Fruit fly (Drosophila melanogaster): ENCODE results near the gene Hmgcr.

Hmgcr gene

dm6 chr3R:23722680-23723372 lies 10.3 kb upstream of the Hmgcr start, which contains the start of gene CG10365 (continued):
- no peak for TF ChIP-seq Elba2 (GFP tag; optimal IDR thresholded peaks at IDR 0.05)
- TF ChIP-seq gcm2 (GFP tag; optimal IDR thresholded peaks at IDR 0.05) = no peak
- TF ChIP-seq dpn (GFP tag; optimal IDR thresholded peaks at IDR 0.05) = peak in 1 of 2 experiments; percentile 86
- peak; percentile 81 for TF ChIP-seq scrt (GFP tag; optimal IDR thresholded peaks at IDR 0.05)
- TF ChIP-seq Atf6 (GFP tag; IDR thresholded peaks at IDR 0.05) = peak; percentile 94
- no peak for TF ChIP-seq CG12744 (GFP tag; optimal IDR thresholded peaks at IDR 0.05)
- TF ChIP-seq peb (GFP tag; IDR thresholded peaks at IDR 0.05) = peak; percentile 24; the same call in 1 of the 2 replicates
- no peak; the same call in 1 of the 2 replicates for TF ChIP-seq tna (GFP tag; IDR thresholded peaks at IDR 0.05; ENCODE audit: partially characterized antibody)
- TF ChIP-seq jumu (GFP tag; optimal IDR thresholded peaks at IDR 0.05) = no peak
- no peak for TF ChIP-seq twi (tag; optimal IDR thresholded peaks at IDR 0.05)
- TF ChIP-seq CG18619 (GFP tag; optimal IDR thresholded peaks at IDR 0.05) = peak; percentile 79
- TF ChIP-seq pb (GFP tag; optimal IDR thresholded peaks at IDR 0.05) = no peak
- TF ChIP-seq corto (GFP tag; optimal IDR thresholded peaks at IDR 0.05) = peak; percentile 33
- TF ChIP-seq Rx (GFP tag; IDR thresholded peaks at IDR 0.05) = no peak
- peak; percentile 67 for TF ChIP-seq seq (GFP tag; IDR thresholded peaks at IDR 0.05)
- TF ChIP-seq fru (optimal IDR thresholded peaks at IDR 0.05) = no peak
- no peak for TF ChIP-seq Opbp (GFP tag; IDR thresholded peaks at IDR 0.05; ENCODE audit: partially characterized antibody)
- peak; percentile 85 for TF ChIP-seq CG8924 (tag; optimal IDR thresholded peaks at IDR 0.05)
- peak; percentile 77 for TF ChIP-seq Nf-YB (GFP tag; optimal IDR thresholded peaks at IDR 0.05)
- TF ChIP-seq CG14050 (GFP tag; IDR thresholded peaks at IDR 0.05) = peak; percentile 70; the same call in 2 of the 3 replicates
- TF ChIP-seq z (GFP tag; IDR thresholded peaks at IDR 0.05) = 0 out of 3 replicates have a peak, but pooled peaks have one; percentile 29
- no peak for TF ChIP-seq Antp (GFP tag; optimal IDR thresholded peaks at IDR 0.05)
- no peak for TF ChIP-seq Sry-δ (GFP tag; optimal IDR thresholded peaks at IDR 0.05)
- TF ChIP-seq CG5245 (GFP tag; optimal IDR thresholded peaks at IDR 0.05) = peak; percentile 65
- peak; percentile 87 for TF ChIP-seq Rfx (GFP tag; IDR thresholded peaks at IDR 0.05)
- TF ChIP-seq slbo (GFP tag; IDR thresholded peaks at IDR 0.05) = peak; percentile 94
- peak; percentile 64 for TF ChIP-seq Nf-YC (tag; optimal IDR thresholded peaks at IDR 0.05)
- no peak for TF ChIP-seq cg (GFP tag; optimal IDR thresholded peaks at IDR 0.05)
- peak in 1 of 2 experiments; percentile 13 for TF ChIP-seq insv (GFP tag; optimal IDR thresholded peaks at IDR 0.05)
- no peak for TF ChIP-seq CG7271 (tag; optimal IDR thresholded peaks at IDR 0.05)
- TF ChIP-seq CoRest (tag; optimal IDR thresholded peaks at IDR 0.05) = peak; percentile 93
- TF ChIP-seq CG30020 (tag; optimal IDR thresholded peaks at IDR 0.05) = no peak
- TF ChIP-seq Abd-B (GFP tag; optimal IDR thresholded peaks at IDR 0.05) = peak; percentile 43
- peak; percentile 4 for TF ChIP-seq Spps (tag; optimal IDR thresholded peaks at IDR 0.05)
- peak; percentile 58 for TF ChIP-seq CG4328 (GFP tag; optimal IDR thresholded peaks at IDR 0.05)
- TF ChIP-seq pum (GFP tag; optimal IDR thresholded peaks at IDR 0.05) = no peak
- peak; percentile 80 for TF ChIP-seq bcd (GFP tag; optimal IDR thresholded peaks at IDR 0.05)
- peak; percentile 92 for TF ChIP-seq CG14014 (GFP tag; IDR thresholded peaks at IDR 0.05)
- TF ChIP-seq fu2 (GFP tag; optimal IDR thresholded peaks at IDR 0.05) = no peak
- TF ChIP-seq sug (tag; optimal IDR thresholded peaks at IDR 0.05) = peak; percentile 36
- peak; percentile 82 for TF ChIP-seq CG6813 (GFP tag; optimal IDR thresholded peaks at IDR 0.05)
- TF ChIP-seq CG17829 (tag; optimal IDR thresholded peaks at IDR 0.05) = peak; percentile 58
- peak; percentile 59 for TF ChIP-seq dimm (GFP tag; IDR thresholded peaks at IDR 0.05)
- peak; percentile 80 for TF ChIP-seq sob (GFP tag; IDR thresholded peaks at IDR 0.05)
- 0 out of 2 replicates have a peak, but pooled peaks have one; percentile 34 for TF ChIP-seq CG4404 (GFP tag; IDR thresholded peaks at IDR 0.05)
- TF ChIP-seq CG9797 (GFP tag; optimal IDR thresholded peaks at IDR 0.05) = no peak
- no peak for TF ChIP-seq Tbp (GFP tag; optimal IDR thresholded peaks at IDR 0.05)
- TF ChIP-seq CkIIα-i1 (GFP tag; IDR thresholded peaks at IDR 0.05) = no peak
- TF ChIP-seq nau (GFP tag; optimal IDR thresholded peaks at IDR 0.05) = peak; percentile 83
- no peak for TF ChIP-seq prd (optimal IDR thresholded peaks at IDR 0.05)
- TF ChIP-seq prd (GFP tag; IDR thresholded peaks at IDR 0.05) = peak; percentile 77
